Worm (Caenorhabditis elegans) whole organism, L3 larva: Measurements from ENCODE around the gene denn-4.
A peak's percentile ranks its signal among the peaks of the same experiment; 100 is the strongest.

Source experiments
- R02D3.7 ChIP-seq: fragments of 150-350 bp; optimal IDR thresholded peaks from 2 replicates; lab custom pipeline; 2014; ENCODE audit warnings: missing biosample characterization, missing genetic modification characterization
- aly-2 ChIP-seq: fragments of 150-350 bp; optimal IDR thresholded peaks from 2 replicates; lab custom pipeline; 2014; ENCODE audit warnings: missing biosample characterization, missing genetic modification characterization
- ama-1 ChIP-seq: fragments of 150-350 bp; optimal IDR thresholded peaks from 2 replicates; lab custom pipeline; 2018
- ceh-16 ChIP-seq: sonication (generic microtip); optimal IDR thresholded peaks from 2 replicates; lab custom pipeline; 2017; ENCODE audit warnings: missing biosample characterization, missing genetic modification characterization
- ceh-9 ChIP-seq: sonication (generic microtip); optimal IDR thresholded peaks from 2 replicates; lab custom pipeline; 2018; ENCODE audit warnings: missing biosample characterization, missing genetic modification characterization
- daf-12 ChIP-seq: fragments of 150-350 bp; optimal IDR thresholded peaks from 2 replicates; lab custom pipeline; 2014; ENCODE audit warnings: missing biosample characterization, missing genetic modification reagents, missing genetic modification characterization
- egl-27 ChIP-seq: sonication (generic microtip); optimal IDR thresholded peaks from 4 replicates; lab custom pipeline; 2017; ENCODE audit warnings: missing biosample characterization, missing genetic modification reagents, missing genetic modification characterization
- elt-1 ChIP-seq: fragments of 150-350 bp; optimal IDR thresholded peaks from 2 replicates; lab custom pipeline; 2014; ENCODE audit warnings: missing biosample characterization, missing genetic modification characterization
- elt-2 ChIP-seq: sonication (generic microtip); optimal IDR thresholded peaks from 2 replicates; lab custom pipeline; 2016; ENCODE audit warnings: missing genetic modification reagents, mild to moderate bottlenecking, missing genetic modification characterization, missing compliant biosample characterization
- elt-3 ChIP-seq, 3 experiments: fragments of 150-350 bp in 1 of 3; sonication (generic microtip) in 2 of 3; optimal IDR thresholded peaks; 2 replicates in 2 of 3; 4 replicates in 1 of 3; lab custom pipeline; 2014 to 2017; ENCODE audit warnings: missing biosample characterization in 3 of 3, missing genetic modification characterization in 3 of 3
- eor-1 ChIP-seq, 2 experiments: fragments of 150-350 bp; optimal IDR thresholded peaks; 2 replicates each; lab custom pipeline; 2014 to 2018; ENCODE audit warnings: missing biosample characterization in 2 of 2, missing genetic modification characterization in 2 of 2
- fkh-10 ChIP-seq: sonication (generic microtip); optimal IDR thresholded peaks from 2 replicates; lab custom pipeline; 2017; ENCODE audit warnings: missing biosample characterization, missing genetic modification reagents, missing genetic modification characterization
- fkh-2 ChIP-seq: fragments of 150-350 bp; optimal IDR thresholded peaks from 2 replicates; lab custom pipeline; 2014; ENCODE audit warnings: missing biosample characterization, missing genetic modification reagents, missing genetic modification characterization
- fos-1 ChIP-seq: fragments of 150-350 bp; optimal IDR thresholded peaks from 2 replicates; lab custom pipeline; 2014; ENCODE audit warnings: missing biosample characterization, missing genetic modification characterization
- jun-1 ChIP-seq: fragments of 150-350 bp; optimal IDR thresholded peaks from 2 replicates; lab custom pipeline; 2014; ENCODE audit warnings: missing biosample characterization, missing genetic modification reagents, missing genetic modification characterization
- lin-15B ChIP-seq: fragments of 150-350 bp; optimal IDR thresholded peaks from 2 replicates; lab custom pipeline; 2014; ENCODE audit warnings: missing biosample characterization, missing genetic modification characterization
- lin-39 ChIP-seq: fragments of 150-350 bp; optimal IDR thresholded peaks from 2 replicates; lab custom pipeline; 2018; ENCODE audit warnings: missing biosample characterization, missing genetic modification reagents, missing genetic modification characterization
- mdl-1 ChIP-seq: fragments of 150-350 bp; optimal IDR thresholded peaks from 2 replicates; lab custom pipeline; 2014; ENCODE audit warnings: missing biosample characterization, missing genetic modification characterization
- nfya-1 ChIP-seq: sonication (generic microtip); optimal IDR thresholded peaks from 2 replicates; lab custom pipeline; 2017; ENCODE audit warnings: missing genetic modification characterization, mild to moderate bottlenecking, missing compliant biosample characterization, antibody characterized with exemption, moderate library complexity; ENCODE audit not compliant: insufficient read depth
- nhr-11 ChIP-seq: fragments of 150-350 bp; optimal IDR thresholded peaks from 2 replicates; lab custom pipeline; 2014; ENCODE audit warnings: missing biosample characterization, missing genetic modification characterization
- nhr-12 ChIP-seq: fragments of 150-350 bp; optimal IDR thresholded peaks from 2 replicates; lab custom pipeline; 2014; ENCODE audit warnings: missing biosample characterization, missing genetic modification characterization
- nhr-23 ChIP-seq: fragments of 150-350 bp; optimal IDR thresholded peaks from 2 replicates; lab custom pipeline; 2014; ENCODE audit warnings: missing biosample characterization, missing genetic modification reagents, missing genetic modification characterization
- nhr-25 ChIP-seq: sonication (generic microtip); optimal IDR thresholded peaks from 2 replicates; lab custom pipeline; 2017; ENCODE audit warnings: missing biosample characterization, missing genetic modification characterization
- nhr-28 ChIP-seq: fragments of 150-350 bp; optimal IDR thresholded peaks from 2 replicates; lab custom pipeline; 2014; ENCODE audit warnings: missing biosample characterization, missing genetic modification characterization
- nhr-67 ChIP-seq: fragments of 150-350 bp; optimal IDR thresholded peaks from 2 replicates; lab custom pipeline; 2014; ENCODE audit warnings: missing biosample characterization, missing genetic modification characterization
- nhr-76 ChIP-seq: fragments of 150-350 bp; sonication (generic microtip); optimal IDR thresholded peaks from 5 replicates; lab custom pipeline; 2014; ENCODE audit warnings: missing biosample characterization, missing genetic modification characterization
- nhr-77 ChIP-seq: fragments of 150-350 bp; optimal IDR thresholded peaks from 2 replicates; lab custom pipeline; 2014; ENCODE audit warnings: missing biosample characterization, missing genetic modification characterization
- pha-4 ChIP-seq: fragments of 150-350 bp; optimal IDR thresholded peaks from 2 replicates; lab custom pipeline; 2014; ENCODE audit warnings: missing biosample characterization, missing genetic modification reagents, missing genetic modification characterization
- skn-1 ChIP-seq: fragments of 150-350 bp; optimal IDR thresholded peaks from 2 replicates; lab custom pipeline; 2014; ENCODE audit warnings: missing biosample characterization, missing genetic modification characterization
- snpc-4 ChIP-seq: fragments of 150-350 bp; optimal IDR thresholded peaks from 2 replicates; lab custom pipeline; 2014; ENCODE audit warnings: missing biosample characterization, missing genetic modification characterization
- tbx-2 ChIP-seq: sonication (generic microtip); optimal IDR thresholded peaks from 2 replicates; lab custom pipeline; 2016; ENCODE audit warnings: mild to moderate bottlenecking, missing genetic modification characterization, missing compliant biosample characterization
- unc-62 ChIP-seq: fragments of 150-350 bp; sonication (generic microtip); optimal IDR thresholded peaks from 4 replicates; lab custom pipeline; 2014; ENCODE audit warnings: missing biosample characterization, missing genetic modification reagents, missing genetic modification characterization
- ztf-11 ChIP-seq: fragments of 150-350 bp; optimal IDR thresholded peaks from 2 replicates; lab custom pipeline; 2014; ENCODE audit warnings: missing biosample characterization, missing genetic modification characterization

The denn-4 gene

DNA sequence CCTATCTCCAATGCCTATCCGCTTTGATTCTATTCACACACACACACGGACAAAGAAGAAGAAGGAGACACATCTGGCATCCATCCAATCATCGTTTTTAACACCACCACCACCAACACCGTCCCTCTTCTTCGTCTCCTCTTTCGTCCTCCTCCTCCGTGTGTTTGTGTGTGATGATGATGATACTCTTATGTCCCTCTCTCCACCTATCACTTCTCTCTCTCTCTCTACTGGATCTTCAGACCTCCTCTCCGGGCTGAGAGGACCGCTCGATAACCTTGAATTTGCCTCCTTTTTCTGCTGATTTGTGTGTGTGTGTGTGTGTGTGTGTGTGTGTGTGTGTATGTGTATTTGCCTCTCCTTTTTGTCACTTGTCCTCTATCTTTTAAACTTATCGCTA is 22.8 kb upstream of the denn-4 start:
- TF ChIP-seq nfya-1 (peak; percentile 54), fos-1 (tag; lab: Kevin White, UChicago) (no peak)

DNA sequence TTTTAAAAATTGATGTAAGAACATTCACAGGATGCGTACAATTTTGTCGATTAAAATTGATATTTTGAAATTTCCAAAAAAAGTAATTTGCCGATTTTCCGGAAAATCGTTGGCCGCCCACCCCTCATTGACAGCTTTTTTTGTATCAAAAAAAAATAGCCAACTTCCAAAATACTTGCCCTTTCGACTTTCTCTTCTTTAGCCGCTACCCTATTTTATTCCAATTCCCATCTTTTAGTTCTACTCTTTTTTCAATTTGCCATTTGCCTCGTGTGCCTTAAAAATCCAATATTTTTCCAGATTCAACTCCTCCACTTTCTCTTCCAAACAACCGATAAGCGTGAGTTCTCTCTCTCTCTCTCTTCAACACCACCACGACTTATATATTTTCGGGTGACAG is 21.8 kb upstream of the denn-4 start, which contains the start of gene egl-18:
Gene egl-18 (plus strand): TSS at position 301 of the 400 bp plus-strand sequence.
- TF ChIP-seq nhr-25 (tag; lab: Kevin White, UChicago), result no peak
- TF ChIP-seq egl-27 (tag; lab: Kevin White, UChicago), result no peak
- TF ChIP-seq aly-2 (tag; lab: Kevin White, UChicago), result no peak
- no peak for TF ChIP-seq fkh-10
- no peak for TF ChIP-seq eor-1 (tag; optimal IDR thresholded peaks at IDR 0.05; lab: Kevin White, UChicago)
- TF ChIP-seq unc-62, result no peak
- no peak for TF ChIP-seq nhr-76 (tag; lab: Kevin White, UChicago)
- TF ChIP-seq nhr-67, result no peak

DNA sequence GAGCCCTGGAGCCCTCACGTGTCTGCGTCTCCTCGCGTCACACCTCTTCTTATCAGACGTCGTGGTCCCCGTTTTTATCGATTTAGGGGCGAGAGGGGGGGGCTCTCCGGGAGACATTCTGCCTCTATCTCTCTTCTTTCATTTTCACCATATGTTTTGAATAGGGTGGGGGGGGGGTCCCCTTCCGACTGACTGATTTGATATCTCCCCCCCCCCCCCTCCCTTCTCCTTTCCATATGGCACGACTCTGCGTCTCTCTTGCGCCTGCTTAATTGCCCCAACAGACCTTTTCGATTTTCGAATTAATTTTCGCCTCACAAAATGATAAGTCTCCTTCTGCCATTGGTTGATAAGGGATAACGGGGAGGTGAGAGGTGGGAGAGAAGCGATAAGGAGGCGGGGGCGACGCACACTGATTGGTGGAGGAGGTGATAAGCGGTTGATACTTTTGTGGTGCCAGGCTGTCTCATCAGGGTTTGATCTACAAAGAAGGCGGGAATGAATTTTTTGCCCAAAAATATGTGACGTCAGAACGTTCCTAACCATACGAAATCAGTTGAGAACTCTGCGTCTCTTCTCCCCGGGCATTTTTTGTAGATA is 19.6 kb upstream of the denn-4 start:
- TF ChIP-seq nfya-1, result peak; percentile 99
- no peak for TF ChIP-seq jun-1
- no peak for TF ChIP-seq nhr-12 (tag; lab: Kevin White, UChicago)
- no peak for TF ChIP-seq ceh-9 (tag; lab: Kevin White, UChicago)
- TF ChIP-seq fkh-10, result no peak
- TF ChIP-seq elt-2, result peak; percentile 1

DNA sequence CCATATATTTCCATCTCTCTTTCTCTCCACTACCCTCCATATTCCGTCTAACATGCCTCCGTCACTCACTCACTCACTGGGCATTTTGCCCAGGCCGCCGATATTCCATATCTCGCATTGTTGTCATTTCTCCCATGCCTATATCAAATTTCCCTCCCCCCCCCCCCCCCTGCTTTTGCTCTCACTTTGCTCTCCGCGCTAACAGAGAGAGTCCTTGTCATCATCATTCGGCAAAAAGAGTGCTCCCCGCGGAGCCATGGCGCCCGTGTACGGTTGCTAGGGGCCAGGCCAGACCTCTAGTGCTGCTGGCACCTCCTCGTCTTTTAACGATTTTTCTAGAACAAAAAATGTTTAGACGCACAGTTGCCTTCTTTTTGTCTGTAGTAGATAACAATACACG is 18.6 kb upstream of the denn-4 start:
- no peak for TF ChIP-seq skn-1 (tag; lab: Kevin White, UChicago)
- no peak for TF ChIP-seq nhr-12 (tag; lab: Kevin White, UChicago)
- TF ChIP-seq ceh-9 (tag; lab: Kevin White, UChicago), result no peak
- no peak for TF ChIP-seq mdl-1 (tag; lab: Kevin White, UChicago)
- TF ChIP-seq ztf-11 (tag; lab: Kevin White, UChicago), result no peak
- TF ChIP-seq fkh-2 (tag; lab: Kevin White, UChicago), result no peak
- TF ChIP-seq egl-27 (tag; lab: Kevin White, UChicago), result no peak
- no peak for TF ChIP-seq tbx-2 (tag; lab: Kevin White, UChicago)
- no peak for TF ChIP-seq jun-1
- TF ChIP-seq elt-3 (tag; optimal IDR thresholded peaks at IDR 0.05; lab: Kevin White, UChicago), result no peak
- TF ChIP-seq nhr-23 (tag; lab: Kevin White, UChicago), result no peak
- no peak for TF ChIP-seq pha-4 (tag; lab: Kevin White, UChicago)
- no peak for TF ChIP-seq ama-1
- TF ChIP-seq ceh-16 (tag; lab: Kevin White, UChicago), result no peak

DNA sequence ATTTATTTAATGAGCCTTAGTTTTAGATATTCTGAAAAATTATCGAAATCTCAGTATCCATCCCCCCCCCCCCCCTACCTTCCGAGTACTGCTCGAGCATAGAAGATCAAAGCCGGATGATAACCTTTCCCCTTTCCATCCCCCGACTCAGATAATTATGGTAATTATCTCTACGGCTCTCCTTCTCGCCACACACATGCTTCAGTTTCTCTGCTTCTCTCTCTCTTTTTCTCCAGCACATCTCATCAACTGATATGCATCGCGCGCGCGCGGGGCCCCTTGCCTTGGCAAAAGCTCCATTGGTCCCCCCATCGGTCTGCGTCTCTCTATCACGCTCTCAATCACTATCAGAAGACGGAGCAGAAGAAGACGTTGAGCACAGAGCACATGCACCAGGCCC is 17.1 kb upstream of the denn-4 start:
- TF ChIP-seq jun-1 (no peak), elt-1 (tag; lab: Kevin White, UChicago) (peak; percentile 1), nfya-1 (peak; percentile 45), lin-39 (tag; lab: Kevin White, UChicago) (peak; percentile 86)

DNA sequence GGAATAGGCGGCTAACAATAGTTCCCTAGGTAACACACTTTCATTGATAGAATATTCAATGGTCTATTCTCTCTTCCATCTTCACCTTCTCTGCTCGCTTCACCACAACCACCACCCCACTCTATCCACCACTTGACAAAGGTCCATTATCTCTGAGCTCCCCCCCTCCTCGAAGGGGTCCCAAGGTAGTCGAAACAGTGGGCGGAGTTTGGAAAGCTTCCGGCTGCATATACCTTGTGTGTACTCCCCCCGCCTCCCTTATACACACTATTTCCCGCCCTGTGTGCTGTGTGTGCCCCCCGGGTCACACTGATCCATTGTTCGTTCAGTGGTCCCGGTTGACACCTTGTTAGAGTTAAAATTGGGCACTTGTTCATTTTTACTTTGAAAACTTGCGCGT is 15.3 kb upstream of the denn-4 start:
- no peak for TF ChIP-seq R02D3.7 (tag; lab: Kevin White, UChicago)

DNA sequence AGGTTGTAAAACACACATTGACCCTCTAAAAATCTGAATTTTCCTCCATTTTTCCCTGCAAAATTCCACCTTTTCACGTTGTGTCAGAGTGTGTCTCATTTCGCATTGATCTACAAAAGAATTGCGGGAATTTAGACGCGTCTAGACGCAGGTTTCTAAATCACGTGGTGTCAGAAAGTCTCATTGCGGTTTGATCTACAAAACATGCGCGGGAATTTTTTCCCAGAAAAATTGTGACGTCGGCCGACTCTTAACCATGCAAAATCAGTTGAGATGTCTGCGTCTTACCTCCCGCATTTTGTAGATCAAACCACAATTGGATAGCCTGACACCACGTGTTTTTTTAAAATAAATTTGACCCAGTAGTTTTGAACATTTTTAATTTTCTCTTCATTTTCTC is 14.9 kb upstream of the denn-4 start:
- TF ChIP-seq nhr-77 (tag; lab: Kevin White, UChicago) (no peak), nhr-28 (tag; lab: Kevin White, UChicago) (no peak), snpc-4 (tag; lab: Kevin White, UChicago) (no peak), tbx-2 (tag; lab: Kevin White, UChicago) (no peak), egl-27 (tag; lab: Kevin White, UChicago) (no peak), R02D3.7 (tag; lab: Kevin White, UChicago) (no peak), lin-15B (tag; lab: Kevin White, UChicago) (no peak), ztf-11 (tag; lab: Kevin White, UChicago) (no peak), nhr-11 (no peak), daf-12 (tag; lab: Kevin White, UChicago) (no peak), nhr-76 (tag; lab: Kevin White, UChicago) (no peak), fkh-2 (tag; lab: Kevin White, UChicago) (no peak), eor-1 (tag; optimal IDR thresholded peaks at IDR 0.05; lab: Kevin White, UChicago) (no peak)
